Worm (Caenorhabditis elegans) whole organism, early embryonic: ENCODE data around the gene gbf-1.

Source experiments
- aly-1 ChIP-seq: sonication (generic microtip); optimal IDR thresholded peaks from 2 replicates; lab custom pipeline; 2016; ENCODE audit warnings: missing genetic modification characterization, missing compliant biosample characterization
- ama-1 ChIP-seq: fragments of 150-350 bp; optimal IDR thresholded peaks from 2 replicates; lab custom pipeline; 2014
- ceh-13 ChIP-seq: fragments of 200-800 bp; sonication (Bioruptor generic); optimal IDR thresholded peaks from 2 replicates; lab custom pipeline; 2018; ENCODE audit warnings: mild to moderate bottlenecking, missing genetic modification characterization, missing compliant biosample characterization
- ets-7 ChIP-seq: sonication (generic microtip); optimal IDR thresholded peaks from 2 replicates; lab custom pipeline; 2016; ENCODE audit warnings: missing genotype, missing genetic modification characterization, missing compliant biosample characterization
- flt-1 ChIP-seq: fragments of 200-800 bp; sonication (Bioruptor generic); IDR thresholded peaks from 2 replicates; pipeline ENCODE4 v1.3.6; 2022; ENCODE audit warnings: missing genetic modification characterization, missing compliant biosample characterization
- hmg-4 ChIP-seq: fragments of 200-800 bp; sonication (Bioruptor generic); optimal IDR thresholded peaks from 2 replicates; lab custom pipeline; 2018; ENCODE audit warnings: mild to moderate bottlenecking, missing genetic modification characterization, missing compliant biosample characterization
- hnd-1 ChIP-seq: sonication (generic microtip); optimal IDR thresholded peaks from 2 replicates; lab custom pipeline; 2016; ENCODE audit warnings: missing genetic modification characterization, missing compliant biosample characterization
- sea-1 ChIP-seq: fragments of 200-800 bp; sonication (Bioruptor generic); conservative IDR thresholded peaks from 2 replicates; pipeline ENCODE4 v1.3.6; 2022; ENCODE audit warnings: missing genetic modification characterization, missing compliant biosample characterization
- tbx-11 ChIP-seq: fragments of 200-800 bp; sonication (Bioruptor generic); IDR thresholded peaks from 2 replicates; pipeline ENCODE4 v1.3.6; 2022; ENCODE audit warnings: missing genetic modification characterization, missing compliant biosample characterization
- tbx-37 ChIP-seq: fragments of 200-800 bp; sonication (Bioruptor generic); conservative IDR thresholded peaks from 2 replicates; pipeline ENCODE4 v1.3.6; 2022; ENCODE audit warnings: missing genetic modification reagents, missing genetic modification characterization, missing compliant biosample characterization
- tra-4 ChIP-seq: sonication (generic microtip); optimal IDR thresholded peaks from 2 replicates; lab custom pipeline; 2017; ENCODE audit warnings: missing genetic modification characterization, missing compliant biosample characterization

- TF ChIP-seq tbx-11 (no peak), hmg-4 (no peak), ets-7 (no peak), tbx-37 (GFP tag; lab: Robert Waterston, UW) (no peak), sea-1 (no peak), ama-1 (lab: Kevin White, UChicago) (no peak), aly-1 (no peak), flt-1 (GFP tag; lab: Robert Waterston, UW) (no peak), ceh-13 (no peak), hnd-1 (tag; lab: Kevin White, UChicago) (no peak), tra-4 (tag; lab: Kevin White, UChicago) (no peak)
Observed at ce11 chrIII:11731491-11731890, 42.0 kb downstream of the gbf-1 start.
